Fruit fly (Drosophila melanogaster) whole organism, prepupa: ENCODE results near the gene Elo68beta.

Experiments used
- CG34406 ChIP-seq: fragments of 200-800 bp; sonication (Bioruptor generic); optimal IDR thresholded peaks from 3 replicates; lab custom pipeline; 2016; ENCODE audit warnings: missing biosample characterization, missing genetic modification characterization
- CG6163 ChIP-seq: fragments of 200-800 bp; sonication (Bioruptor generic); IDR thresholded peaks from 3 replicates; pipeline ENCODE4 v1.3.6; 2022; ENCODE audit warnings: missing biosample characterization, missing genetic modification characterization
- CG6792 ChIP-seq: fragments of 200-800 bp; sonication (Bioruptor generic); optimal IDR thresholded peaks from 3 replicates; lab custom pipeline; 2016; ENCODE audit warnings: missing biosample characterization, missing genetic modification characterization
- CG6854 ChIP-seq: fragments of 200-800 bp; sonication (Bioruptor generic); optimal IDR thresholded peaks from 2 replicates; lab custom pipeline; 2017; ENCODE audit warnings: missing biosample characterization, mild to moderate bottlenecking, missing genetic modification characterization
- Eip75B ChIP-seq: fragments of 200-800 bp; sonication (Bioruptor generic); optimal IDR thresholded peaks from 3 replicates; lab custom pipeline; 2016; ENCODE audit warnings: missing biosample characterization, missing genetic modification characterization
- Ets21C ChIP-seq: fragments of 200-800 bp; sonication (Bioruptor generic); optimal IDR thresholded peaks from 3 replicates; lab custom pipeline; 2016; ENCODE audit warnings: missing biosample characterization, missing genetic modification characterization
- Ets96B ChIP-seq: fragments of 200-800 bp; optimal IDR thresholded peaks from 2 replicates; lab custom pipeline; 2019; ENCODE audit warnings: missing biosample characterization, mild to moderate bottlenecking, missing genetic modification characterization, moderate library complexity
- Gug ChIP-seq: fragments of 200-800 bp; sonication (Bioruptor generic); IDR thresholded peaks from 2 replicates; pipeline ENCODE4 v1.3.6; 2022; ENCODE audit warnings: missing biosample characterization, missing genetic modification characterization
- Hr38 ChIP-seq: sonication (Bioruptor generic); optimal IDR thresholded peaks from 2 replicates; lab custom pipeline; 2016; ENCODE audit warnings: missing biosample characterization, missing genetic modification characterization
- OdsH ChIP-seq: fragments of 200-800 bp; sonication (Bioruptor generic); optimal IDR thresholded peaks from 3 replicates; lab custom pipeline; 2016; ENCODE audit warnings: missing biosample characterization, missing genetic modification characterization
- fd59A ChIP-seq: fragments of 200-800 bp; sonication (Bioruptor generic); optimal IDR thresholded peaks from 2 replicates; lab custom pipeline; 2017; ENCODE audit warnings: missing biosample characterization, mild to moderate bottlenecking, missing genetic modification characterization, missing genetic modification reagents
- fkh ChIP-seq: fragments of 200-800 bp; sonication (Bioruptor generic); optimal IDR thresholded peaks from 3 replicates; lab custom pipeline; 2017; ENCODE audit warnings: missing biosample characterization, mild to moderate bottlenecking, missing genetic modification characterization, moderate library complexity

DNA sequence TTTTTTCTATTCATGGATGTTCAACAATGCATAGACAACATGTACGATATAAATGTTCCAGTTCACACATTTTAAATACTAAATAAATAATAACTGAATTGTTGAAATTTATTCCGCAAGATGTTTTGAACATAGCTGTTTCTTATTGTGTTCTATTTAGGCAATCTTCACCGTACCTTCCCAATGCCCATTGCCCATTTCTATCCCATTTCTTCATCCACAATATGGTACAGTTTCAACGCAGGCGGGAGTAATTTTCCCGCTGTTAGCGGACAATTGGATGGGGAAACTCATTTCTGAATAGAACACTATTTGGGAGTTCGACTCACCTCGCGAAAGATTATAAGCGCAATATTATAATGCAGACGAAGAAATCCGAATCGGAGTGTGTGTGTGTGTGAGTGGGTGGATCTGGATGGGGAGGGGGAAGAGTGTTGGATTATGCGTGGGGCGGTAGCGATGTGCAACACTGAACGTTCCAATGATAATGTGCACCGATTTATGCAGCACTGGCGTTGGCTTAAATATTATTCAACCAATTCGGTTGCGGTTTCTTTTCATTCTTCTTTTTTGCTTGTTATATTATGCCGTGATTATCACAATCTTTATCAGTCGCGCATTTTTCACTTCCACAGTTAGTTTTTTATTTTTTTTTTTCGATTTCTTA is 9.4 kb downstream of the Elo68beta start:
- peak; percentile 42 for TF ChIP-seq fkh
- TF ChIP-seq fd59A (GFP tag; lab: Kevin White, UChicago) = no peak
- TF ChIP-seq Hr38 = no peak
- TF ChIP-seq OdsH = peak; percentile 67
- TF ChIP-seq CG34406 (GFP tag; lab: Kevin White, UChicago) = peak; percentile 21
- peak; percentile 18 for TF ChIP-seq CG6854
- TF ChIP-seq Gug = peak; percentile 23; the same call in 1 of the 2 replicates
- TF ChIP-seq Ets96B (tag; lab: Kevin White, UChicago) = no peak
- TF ChIP-seq Eip75B (GFP tag; lab: Kevin White, UChicago) = peak; percentile 58
- TF ChIP-seq CG6792 = peak; percentile 56
- TF ChIP-seq Ets21C (GFP tag; lab: Kevin White, UChicago) = peak; percentile 42
- TF ChIP-seq CG6163 (GFP tag; lab: Robert Waterston, UW) = peak; percentile 72
